Fruit fly (Drosophila melanogaster) whole organism, embryonic: Measurements from ENCODE around the gene Dhdds.
A peak's percentile ranks its signal among the peaks of the same experiment; 100 is the strongest.

Experiments
- Aef1 ChIP-seq: fragments of 200-800 bp; sonication (Bioruptor generic); IDR thresholded peaks from 3 replicates; pipeline ENCODE4 v1.3.6; 2022; ENCODE audit warnings: missing biosample characterization, missing genetic modification characterization
- CG10147 ChIP-seq: fragments of 200-800 bp; sonication (Bioruptor generic); optimal IDR thresholded peaks from 2 replicates; lab custom pipeline; 2019; ENCODE audit warnings: missing biosample characterization, mild to moderate bottlenecking, missing genetic modification characterization, moderate library complexity
- CG10431 ChIP-seq: fragments of 200-800 bp; sonication (Bioruptor generic); optimal IDR thresholded peaks from 3 replicates; lab custom pipeline; 2018; ENCODE audit warnings: missing biosample characterization, mild to moderate bottlenecking, missing genetic modification characterization
- CG10959 ChIP-seq: fragments of 200-800 bp; sonication (Bioruptor generic); IDR thresholded peaks from 2 replicates; pipeline ENCODE4 v1.3.6; 2022; ENCODE audit warnings: missing biosample characterization, missing genetic modification characterization
- CG13624 ChIP-seq: fragments of 200-800 bp; sonication (Bioruptor generic); optimal IDR thresholded peaks from 2 replicates; lab custom pipeline; 2016; ENCODE audit warnings: missing biosample characterization, missing genetic modification characterization
- CG18011 ChIP-seq: fragments of 200-800 bp; sonication (Bioruptor generic); optimal IDR thresholded peaks from 2 replicates; lab custom pipeline; 2017; ENCODE audit warnings: missing biosample characterization, missing genetic modification characterization, mild to moderate bottlenecking, moderate library complexity, missing genotype
- CG30403 ChIP-seq: fragments of 200-800 bp; sonication (Bioruptor generic); optimal IDR thresholded peaks from 3 replicates; lab custom pipeline; 2016; ENCODE audit warnings: missing biosample characterization, missing genetic modification characterization
- CG3163 ChIP-seq: fragments of 200-800 bp; sonication (Bioruptor generic); optimal IDR thresholded peaks from 3 replicates; lab custom pipeline; 2016; ENCODE audit warnings: missing biosample characterization, missing genetic modification characterization
- CG34422 ChIP-seq: fragments of 200-800 bp; sonication (Bioruptor generic); IDR thresholded peaks from 3 replicates; pipeline ENCODE4 v1.3.6; 2022; ENCODE audit warnings: missing biosample characterization, missing genetic modification characterization
- CG4404 ChIP-seq: fragments of 200-800 bp; sonication (Bioruptor generic); IDR thresholded peaks from 2 replicates; pipeline ENCODE4 v1.3.6; 2022; ENCODE audit warnings: missing biosample characterization, missing genetic modification characterization
- CG5180 ChIP-seq: fragments of 200-800 bp; sonication (Bioruptor generic); optimal IDR thresholded peaks from 3 replicates; lab custom pipeline; 2017; ENCODE audit warnings: missing biosample characterization, missing genetic modification characterization, mild to moderate bottlenecking, moderate library complexity, missing genetic modification reagents
- CG6272 ChIP-seq: fragments of 200-800 bp; sonication (Bioruptor generic); IDR thresholded peaks from 2 replicates; pipeline ENCODE4 v1.3.6; 2022; ENCODE audit warnings: missing biosample characterization, missing genetic modification characterization
- D ChIP-seq, 2 experiments: fragments of 200-800 bp in 1 of 2; fragments of >200 bp in 1 of 2; sonication (Bioruptor generic) in 1 of 2; optimal IDR thresholded peaks; 2 replicates in 1 of 2; 3 replicates in 1 of 2; lab custom pipeline; 2017; ENCODE audit warnings: mild to moderate bottlenecking in 1 of 2, missing biosample characterization in 1 of 2, missing genetic modification characterization in 1 of 2, missing genetic modification reagents in 1 of 2
- D19A ChIP-seq: fragments of 200-800 bp; optimal IDR thresholded peaks from 3 replicates; lab custom pipeline; 2019; ENCODE audit warnings: missing biosample characterization, mild to moderate bottlenecking, missing genetic modification characterization, moderate library complexity
- Drgx ChIP-seq: fragments of 200-800 bp; sonication (Bioruptor generic); IDR thresholded peaks from 2 replicates; pipeline ENCODE4 v1.3.6; 2022; ENCODE audit warnings: missing biosample characterization, missing genetic modification characterization
- ERR ChIP-seq: fragments of 200-800 bp; sonication (Bioruptor generic); optimal IDR thresholded peaks from 2 replicates; lab custom pipeline; 2016; ENCODE audit warnings: missing biosample characterization, missing genetic modification characterization
- Ets65A ChIP-seq: fragments of 200-800 bp; sonication (Bioruptor generic); peaks from one replicate; lab custom pipeline; 2016; ENCODE audit warnings: missing biosample characterization, missing genetic modification characterization
- Fer3 ChIP-seq: fragments of 200-800 bp; sonication (Bioruptor generic); optimal IDR thresholded peaks from 2 replicates; lab custom pipeline; 2018; ENCODE audit warnings: missing biosample characterization, mild to moderate bottlenecking, missing genetic modification characterization, moderate library complexity
- HHEX ChIP-seq: fragments of 200-800 bp; sonication (Bioruptor generic); optimal IDR thresholded peaks from 3 replicates; lab custom pipeline; 2017; ENCODE audit warnings: missing biosample characterization, mild to moderate bottlenecking, missing genetic modification characterization, missing genetic modification reagents
- Med ChIP-seq: fragments of 200-800 bp; sonication (Bioruptor generic); peaks from one replicate; lab custom pipeline; 2016; ENCODE audit warnings: missing biosample characterization, missing genetic modification characterization, mild to moderate bottlenecking, inconsistent platforms, moderate library complexity
- NFAT ChIP-seq: fragments of 200-800 bp; sonication (Bioruptor generic); IDR thresholded peaks from 2 replicates; pipeline ENCODE4 v1.3.6; 2022; ENCODE audit warnings: missing biosample characterization, missing genetic modification characterization
- Oli ChIP-seq: fragments of 200-800 bp; sonication (Bioruptor generic); optimal IDR thresholded peaks from 2 replicates; lab custom pipeline; 2018; ENCODE audit warnings: missing biosample characterization, mild to moderate bottlenecking, missing genetic modification characterization, moderate library complexity
- Opbp ChIP-seq: fragments of 200-800 bp; sonication (Bioruptor generic); IDR thresholded peaks from 3 replicates; pipeline ENCODE4 v1.3.6; 2022; ENCODE audit warnings: missing biosample characterization, missing genetic modification characterization; ENCODE audit not compliant: partially characterized antibody
- Ptx1 ChIP-seq: fragments of 200-800 bp; sonication (Bioruptor generic); IDR thresholded peaks from 2 replicates; pipeline ENCODE4 v1.3.6; 2022; ENCODE audit warnings: missing biosample characterization, missing genetic modification characterization
- Spps ChIP-seq: fragments of 200-800 bp; sonication (Bioruptor generic); optimal IDR thresholded peaks from 2 replicates; lab custom pipeline; 2018; ENCODE audit warnings: missing biosample characterization, mild to moderate bottlenecking, missing genetic modification characterization
- crol ChIP-seq: fragments of 200-800 bp; sonication (Bioruptor generic); IDR thresholded peaks from 2 replicates; pipeline ENCODE4 v1.3.6; 2022; ENCODE audit warnings: missing biosample characterization, missing genetic modification characterization
- dimm ChIP-seq: fragments of 200-800 bp; sonication (Bioruptor generic); IDR thresholded peaks from 2 replicates; pipeline ENCODE4 v1.3.6; 2022; ENCODE audit warnings: missing biosample characterization, missing genetic modification characterization
- dm ChIP-seq: fragments of 200-800 bp; sonication (Bioruptor generic); optimal IDR thresholded peaks from 3 replicates; lab custom pipeline; 2016; ENCODE audit warnings: missing biosample characterization, missing genetic modification characterization
- ems ChIP-seq: fragments of 200-800 bp; sonication (Bioruptor generic); optimal IDR thresholded peaks from 3 replicates; lab custom pipeline; 2016; ENCODE audit warnings: missing biosample characterization, missing genetic modification characterization
- fru ChIP-seq: fragments of >200 bp; optimal IDR thresholded peaks from 2 replicates; lab custom pipeline; 2017
- gcm2 ChIP-seq: fragments of 200-800 bp; sonication (Bioruptor generic); optimal IDR thresholded peaks from 2 replicates; lab custom pipeline; 2016; ENCODE audit warnings: missing biosample characterization, missing genetic modification characterization
- gem ChIP-seq: fragments of 200-800 bp; sonication (Bioruptor generic); optimal IDR thresholded peaks from 2 replicates; lab custom pipeline; 2019; ENCODE audit warnings: missing biosample characterization, mild to moderate bottlenecking, missing genetic modification characterization, moderate library complexity
- gro ChIP-seq: fragments of 200-800 bp; sonication (Bioruptor generic); optimal IDR thresholded peaks from 2 replicates; lab custom pipeline; 2016; ENCODE audit warnings: missing biosample characterization, missing genetic modification characterization
- ind ChIP-seq: fragments of 200-800 bp; sonication (Bioruptor generic); optimal IDR thresholded peaks from 3 replicates; lab custom pipeline; 2016; ENCODE audit warnings: missing biosample characterization, missing genetic modification characterization
- lbe ChIP-seq: fragments of 200-800 bp; sonication (Bioruptor generic); optimal IDR thresholded peaks from 2 replicates; lab custom pipeline; 2016; ENCODE audit warnings: missing biosample characterization, mild to moderate bottlenecking, missing genetic modification characterization
- odd ChIP-seq: fragments of 200-800 bp; sonication (Bioruptor generic); optimal IDR thresholded peaks from 2 replicates; lab custom pipeline; 2017; ENCODE audit warnings: missing biosample characterization, mild to moderate bottlenecking, missing genetic modification characterization
- org-1 ChIP-seq: fragments of 200-800 bp; sonication (Bioruptor generic); optimal IDR thresholded peaks from 2 replicates; lab custom pipeline; 2017; ENCODE audit warnings: missing biosample characterization, missing genetic modification characterization
- pita ChIP-seq: fragments of 200-800 bp; sonication (Bioruptor generic); optimal IDR thresholded peaks from 2 replicates; lab custom pipeline; 2017; ENCODE audit warnings: missing biosample characterization, mild to moderate bottlenecking, missing genetic modification characterization
- run ChIP-seq: fragments of 200-800 bp; sonication (Bioruptor generic); optimal IDR thresholded peaks from 3 replicates; lab custom pipeline; 2018; ENCODE audit warnings: missing biosample characterization, mild to moderate bottlenecking, missing genetic modification characterization
- shn ChIP-seq: fragments of 200-800 bp; sonication (Bioruptor generic); optimal IDR thresholded peaks from 3 replicates; lab custom pipeline; 2016; ENCODE audit warnings: missing biosample characterization, missing genetic modification characterization
- sisA ChIP-seq: fragments of 200-800 bp; sonication (Bioruptor generic); IDR thresholded peaks from 2 replicates; pipeline ENCODE4 v1.3.6; 2022; ENCODE audit warnings: missing biosample characterization, missing genetic modification characterization
- slp2 ChIP-seq: fragments of 200-800 bp; sonication (Bioruptor generic); optimal IDR thresholded peaks from 2 replicates; lab custom pipeline; 2016; ENCODE audit warnings: missing biosample characterization, missing genetic modification characterization
- sna ChIP-seq: fragments of 200-800 bp; sonication (Bioruptor generic); IDR thresholded peaks from 2 replicates; pipeline ENCODE4 v1.3.6; 2022; ENCODE audit warnings: missing biosample characterization, missing genetic modification characterization; ENCODE audit not compliant: partially characterized antibody
- sqz ChIP-seq: fragments of 200-800 bp; sonication (Bioruptor generic); optimal IDR thresholded peaks from 3 replicates; lab custom pipeline; 2018; ENCODE audit warnings: missing biosample characterization, mild to moderate bottlenecking, missing genetic modification characterization
- trh ChIP-seq: fragments of 200-800 bp; sonication (Bioruptor generic); optimal IDR thresholded peaks from 2 replicates; lab custom pipeline; 2016; ENCODE audit warnings: missing biosample characterization, missing genetic modification characterization
- wek ChIP-seq: fragments of 200-800 bp; sonication (Bioruptor generic); optimal IDR thresholded peaks from 3 replicates; lab custom pipeline; 2018; ENCODE audit warnings: missing biosample characterization, mild to moderate bottlenecking, missing genetic modification characterization, moderate library complexity
- zen2 ChIP-seq: fragments of 200-800 bp; sonication (Bioruptor generic); IDR thresholded peaks from 3 replicates; pipeline ENCODE4 v1.3.6; 2022; ENCODE audit warnings: missing biosample characterization, missing genetic modification characterization; ENCODE audit not compliant: partially characterized antibody

The Dhdds gene

dm6 chrX:7937588-7938481, 4.7 kb upstream of the Dhdds start (continued):
- peak; percentile 82 for TF ChIP-seq D19A (tag; lab: Kevin White, UChicago)
- TF ChIP-seq dimm (GFP tag; lab: Robert Waterston, UW): peak; percentile 21; the same call in 1 of the 2 replicates
- TF ChIP-seq NFAT (GFP tag; lab: Robert Waterston, UW): 0 out of 2 replicates have a peak, but pooled peaks have one; percentile 19
- peak; percentile 89 for TF ChIP-seq gem
- peak; percentile 12 for TF ChIP-seq wek (GFP tag; lab: Kevin White, UChicago)
- peak; percentile 82 for TF ChIP-seq odd (GFP tag; lab: Kevin White, UChicago)
- peak; percentile 23 for TF ChIP-seq gcm2 (GFP tag; lab: Kevin White, UChicago)
- TF ChIP-seq sna (GFP tag; lab: Robert Waterston, UW): no peak
- TF ChIP-seq CG10959 (GFP tag; lab: Robert Waterston, UW): 0 out of 2 replicates have a peak, but pooled peaks have one; percentile 32
- peak; percentile 58; the same call in 2 of the 3 replicates for TF ChIP-seq CG34422 (GFP tag; lab: Robert Waterston, UW)
- no peak for TF ChIP-seq pita (GFP tag; lab: Kevin White, UChicago)
- TF ChIP-seq CG6272: peak; percentile 47; the same call in 1 of the 2 replicates
- no peak for TF ChIP-seq zen2 (GFP tag; lab: Robert Waterston, UW)
- TF ChIP-seq CG3163 (GFP tag; lab: Kevin White, UChicago): peak; percentile 48
- peak; percentile 90 for TF ChIP-seq Oli (tag; lab: Kevin White, UChicago)
- TF ChIP-seq CG4404: peak; percentile 73; the same call in 1 of the 2 replicates
- peak; percentile 89 for TF ChIP-seq shn (GFP tag; lab: Kevin White, UChicago)
- TF ChIP-seq sqz (GFP tag; lab: Kevin White, UChicago): peak; percentile 82
- peak; percentile 75 for TF ChIP-seq ind (GFP tag; lab: Kevin White, UChicago)
- peak; percentile 28 for TF ChIP-seq trh (GFP tag; lab: Kevin White, UChicago)
- TF ChIP-seq D (optimal IDR thresholded peaks at IDR 0.05; lab: Kevin White, UChicago): no peak
- TF ChIP-seq D (GFP tag; optimal IDR thresholded peaks at IDR 0.05; lab: Kevin White, UChicago): peak; percentile 93
- TF ChIP-seq CG10431 (GFP tag; lab: Kevin White, UChicago): peak; percentile 86
- peak; percentile 25 for TF ChIP-seq CG13624 (GFP tag; lab: Kevin White, UChicago)
- TF ChIP-seq Drgx (GFP tag; lab: Robert Waterston, UW): peak; percentile 82
- peak; percentile 46 for TF ChIP-seq CG10147 (GFP tag; lab: Kevin White, UChicago)
- TF ChIP-seq ems (GFP tag; lab: Kevin White, UChicago): peak; percentile 74
- TF ChIP-seq Aef1 (GFP tag; lab: Robert Waterston, UW): peak; percentile 47; the same call in 1 of the 3 replicates
- peak; percentile 72 for TF ChIP-seq dm (GFP tag; lab: Kevin White, UChicago)
- peak; percentile 86 for TF ChIP-seq CG30403
- peak; percentile 84 for TF ChIP-seq Ptx1
- peak; percentile 98 for TF ChIP-seq Ets65A (GFP tag; lab: Kevin White, UChicago)
- peak; percentile 16 for TF ChIP-seq CG18011 (GFP tag; lab: Kevin White, UChicago)
- peak; percentile 36 for TF ChIP-seq Fer3 (tag; lab: Kevin White, UChicago)
- peak; percentile 92 for TF ChIP-seq Med
- TF ChIP-seq crol (GFP tag; lab: Robert Waterston, UW): peak; percentile 74
- 0 out of 3 replicates have a peak, but pooled peaks have one; percentile 6 for TF ChIP-seq Opbp
- peak; percentile 77 for TF ChIP-seq sisA (GFP tag; lab: Robert Waterston, UW)
- TF ChIP-seq HHEX (GFP tag; lab: Kevin White, UChicago): peak; percentile 62
- TF ChIP-seq slp2 (GFP tag; lab: Kevin White, UChicago): peak; percentile 89
- peak; percentile 77 for TF ChIP-seq CG5180 (GFP tag; lab: Kevin White, UChicago)
- peak; percentile 54 for TF ChIP-seq Spps (tag; lab: Kevin White, UChicago)
- no peak for TF ChIP-seq fru (lab: Kevin White, UChicago)
- peak; percentile 66 for TF ChIP-seq run
- peak; percentile 85 for TF ChIP-seq org-1 (GFP tag; lab: Kevin White, UChicago)
- TF ChIP-seq gro (GFP tag; lab: Kevin White, UChicago): no peak
- peak; percentile 25 for TF ChIP-seq ERR (GFP tag; lab: Kevin White, UChicago)
- no peak for TF ChIP-seq lbe
